Worm (Caenorhabditis elegans) whole organism, L2 larva: ENCODE results near the gene nspc-18.
A peak's percentile ranks its signal among the peaks of the same experiment; 100 is the strongest.

Experiments used
- F13H6.1 ChIP-seq: sonication (generic microtip); optimal IDR thresholded peaks from 2 replicates; lab custom pipeline; 2016; ENCODE audit warnings: missing genetic modification characterization, missing compliant biosample characterization
- ama-1 ChIP-seq: fragments of 150-350 bp; optimal IDR thresholded peaks from 2 replicates; lab custom pipeline; 2018; ENCODE audit warnings: inconsistent platforms
- fos-1 ChIP-seq: fragments of 150-350 bp; optimal IDR thresholded peaks from 2 replicates; lab custom pipeline; 2014; ENCODE audit warnings: missing biosample characterization, missing genetic modification characterization
- mab-5 ChIP-seq: fragments of 150-350 bp; optimal IDR thresholded peaks from 2 replicates; lab custom pipeline; 2014; ENCODE audit warnings: missing biosample characterization, missing genetic modification characterization
- mdl-1 ChIP-seq, 2 experiments: fragments of 150-350 bp in 1 of 2; sonication (generic microtip) in 1 of 2; optimal IDR thresholded peaks; 2 replicates each; lab custom pipeline; 2017; ENCODE audit warnings: missing biosample characterization in 2 of 2, missing genetic modification characterization in 2 of 2
- nhr-11 ChIP-seq: fragments of 150-350 bp; optimal IDR thresholded peaks from 2 replicates; lab custom pipeline; 2014; ENCODE audit warnings: missing biosample characterization, missing genetic modification characterization
- skn-1 ChIP-seq: sonication (generic microtip); optimal IDR thresholded peaks from 2 replicates; lab custom pipeline; 2017; ENCODE audit warnings: missing biosample characterization, missing genetic modification characterization
- ztf-11 ChIP-seq: sonication (generic microtip); optimal IDR thresholded peaks from 2 replicates; lab custom pipeline; 2017; ENCODE audit warnings: missing biosample characterization, missing genetic modification characterization

DNA sequence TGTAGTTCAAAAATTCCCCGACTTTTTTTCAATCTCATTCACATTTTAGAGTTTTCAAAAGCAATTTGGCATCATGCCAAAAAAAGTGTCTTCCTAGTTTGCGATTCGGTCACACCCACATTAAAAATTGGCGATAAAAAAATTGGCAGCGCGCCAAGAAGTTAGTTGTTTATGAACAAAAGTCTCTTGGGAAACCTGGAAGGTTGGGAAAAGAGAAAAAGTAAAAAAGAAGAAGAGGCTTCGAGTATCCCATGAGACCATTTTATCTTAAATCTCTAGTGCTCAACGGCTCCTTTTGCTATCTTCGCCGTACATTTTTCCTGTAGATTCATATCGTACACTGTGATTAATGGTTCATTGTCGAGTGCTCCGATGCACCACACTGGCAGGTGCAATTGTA, 39.6 kb downstream of the nspc-18 start:
- TF ChIP-seq nhr-11 (tag; lab: Kevin White, UChicago) (no peak), ztf-11 (tag; lab: Kevin White, UChicago) (no peak), skn-1 (tag; lab: Kevin White, UChicago) (no peak), mab-5 (tag; lab: Kevin White, UChicago) (peak; percentile 35), mdl-1 (tag; optimal IDR thresholded peaks at IDR 0.05; lab: Kevin White, UChicago) (no peak), ama-1 (lab: Kevin White, UChicago) (no peak), F13H6.1 (tag; lab: Kevin White, UChicago) (no peak), fos-1 (tag; lab: Kevin White, UChicago) (no peak)
